Worm (Caenorhabditis elegans) whole organism, late embryonic: Measurements from ENCODE around the gene wdr-5.1.
A peak's percentile ranks its signal among the peaks of the same experiment; 100 is the strongest.

Experiments used
- C08G9.2 ChIP-seq: sonication (generic microtip); optimal IDR thresholded peaks from 2 replicates; lab custom pipeline; 2016; ENCODE audit warnings: mild to moderate bottlenecking, missing genetic modification characterization, moderate library complexity, missing compliant biosample characterization
- K02D7.2 ChIP-seq: sonication (generic microtip); optimal IDR thresholded peaks from 2 replicates; lab custom pipeline; 2017; ENCODE audit warnings: mild to moderate bottlenecking, missing genetic modification characterization, missing compliant biosample characterization
- K09A11.1 ChIP-seq: sonication (generic microtip); optimal IDR thresholded peaks from 2 replicates; lab custom pipeline; 2017; ENCODE audit warnings: antibody characterized with exemption, mild to moderate bottlenecking, missing genetic modification characterization, missing compliant biosample characterization; ENCODE audit not compliant: insufficient read depth
- T23F11.4 ChIP-seq: fragments of 200-800 bp; sonication (Bioruptor generic); optimal IDR thresholded peaks from 2 replicates; lab custom pipeline; 2018; ENCODE audit warnings: mild to moderate bottlenecking, missing genetic modification characterization, missing compliant biosample characterization
- ceh-14 ChIP-seq: sonication (generic microtip); optimal IDR thresholded peaks from 2 replicates; lab custom pipeline; 2016; ENCODE audit warnings: missing genotype, missing genetic modification characterization, missing compliant biosample characterization
- ceh-19 ChIP-seq: fragments of 200-800 bp; sonication (Bioruptor generic); optimal IDR thresholded peaks from 2 replicates; lab custom pipeline; 2018; ENCODE audit warnings: mild to moderate bottlenecking, missing genetic modification characterization, missing compliant biosample characterization
- ceh-2 ChIP-seq: sonication (generic microtip); optimal IDR thresholded peaks from 2 replicates; lab custom pipeline; 2016; ENCODE audit warnings: missing genotype, missing genetic modification characterization, missing compliant biosample characterization
- ceh-22 ChIP-seq: sonication (generic microtip); optimal IDR thresholded peaks from 2 replicates; lab custom pipeline; 2017; ENCODE audit warnings: missing biosample characterization, missing genetic modification characterization
- ceh-30 ChIP-seq: fragments of 150-350 bp; optimal IDR thresholded peaks from 2 replicates; lab custom pipeline; 2014; ENCODE audit warnings: missing biosample characterization, missing genetic modification characterization
- ceh-31 ChIP-seq: sonication (generic microtip); optimal IDR thresholded peaks from 2 replicates; lab custom pipeline; 2016; ENCODE audit warnings: missing genetic modification characterization, missing compliant biosample characterization
- ceh-45 ChIP-seq: fragments of 200-800 bp; sonication (Bioruptor generic); IDR thresholded peaks from 2 replicates; pipeline ENCODE4 v1.3.6; 2022; ENCODE audit warnings: missing genetic modification reagents, missing genetic modification characterization, missing compliant biosample characterization
- dve-1 ChIP-seq: sonication (generic microtip); optimal IDR thresholded peaks from 2 replicates; lab custom pipeline; 2017; ENCODE audit warnings: antibody characterized with exemption, mild to moderate bottlenecking, missing genetic modification characterization, missing compliant biosample characterization
- elt-2 ChIP-seq: sonication (generic microtip); optimal IDR thresholded peaks from 2 replicates; lab custom pipeline; 2016; ENCODE audit warnings: missing genetic modification reagents, missing genetic modification characterization, missing compliant biosample characterization
- ets-4 ChIP-seq: sonication (generic microtip); optimal IDR thresholded peaks from 2 replicates; lab custom pipeline; 2016; ENCODE audit warnings: missing genetic modification characterization, missing compliant biosample characterization
- gmeb-2 ChIP-seq: sonication (generic microtip); optimal IDR thresholded peaks from 2 replicates; lab custom pipeline; 2016; ENCODE audit warnings: missing genetic modification characterization, inconsistent platforms, missing compliant biosample characterization
- hlh-15 ChIP-seq: sonication (generic microtip); optimal IDR thresholded peaks from 2 replicates; lab custom pipeline; 2016; ENCODE audit warnings: missing genetic modification characterization, missing compliant biosample characterization
- hlh-30 ChIP-seq: sonication (generic microtip); optimal IDR thresholded peaks from 2 replicates; lab custom pipeline; 2017; ENCODE audit warnings: antibody characterized with exemption, missing genetic modification characterization, missing compliant biosample characterization; ENCODE audit not compliant: insufficient read depth
- lin-11 ChIP-seq: fragments of 200-800 bp; sonication (Bioruptor generic); optimal IDR thresholded peaks from 2 replicates; lab custom pipeline; 2018; ENCODE audit warnings: mild to moderate bottlenecking, missing genetic modification characterization, missing compliant biosample characterization
- madf-2 ChIP-seq: sonication (generic microtip); optimal IDR thresholded peaks from 2 replicates; lab custom pipeline; 2017; ENCODE audit warnings: missing genetic modification characterization, missing compliant biosample characterization
- nfya-1 ChIP-seq: sonication (generic microtip); optimal IDR thresholded peaks from 2 replicates; lab custom pipeline; 2017; ENCODE audit warnings: missing genetic modification characterization, mild to moderate bottlenecking, missing compliant biosample characterization, antibody characterized with exemption, moderate library complexity
- nhr-232 ChIP-seq: sonication (generic microtip); optimal IDR thresholded peaks from 2 replicates; lab custom pipeline; 2016; ENCODE audit warnings: missing genetic modification characterization, missing compliant biosample characterization
- odd-2 ChIP-seq: sonication (generic microtip); optimal IDR thresholded peaks from 2 replicates; lab custom pipeline; 2017; ENCODE audit warnings: antibody characterized with exemption, mild to moderate bottlenecking, missing genetic modification characterization, missing compliant biosample characterization
- pat-9 ChIP-seq: fragments of 200-800 bp; sonication (Bioruptor generic); optimal IDR thresholded peaks from 2 replicates; lab custom pipeline; 2018; ENCODE audit warnings: mild to moderate bottlenecking, missing genetic modification characterization, moderate library complexity, missing compliant biosample characterization
- pax-1 ChIP-seq: fragments of 150-350 bp; optimal IDR thresholded peaks from 2 replicates; lab custom pipeline; 2014; ENCODE audit warnings: missing biosample characterization, missing genetic modification characterization
- pha-2 ChIP-seq: sonication (generic microtip); optimal IDR thresholded peaks from 2 replicates; lab custom pipeline; 2017; ENCODE audit warnings: mild to moderate bottlenecking, missing genetic modification characterization, missing compliant biosample characterization
- pha-4 ChIP-seq: fragments of 150-350 bp; optimal IDR thresholded peaks from 2 replicates; lab custom pipeline; 2018; ENCODE audit warnings: missing biosample characterization, missing genetic modification reagents, missing genetic modification characterization
- pqm-1 ChIP-seq: sonication (generic microtip); optimal IDR thresholded peaks from 2 replicates; lab custom pipeline; 2016; ENCODE audit warnings: missing genetic modification characterization, missing compliant biosample characterization
- ref-2 ChIP-seq: sonication (generic microtip); optimal IDR thresholded peaks from 2 replicates; lab custom pipeline; 2016; ENCODE audit warnings: missing genetic modification characterization, missing compliant biosample characterization
- sox-2 ChIP-seq: fragments of 200-800 bp; sonication (Bioruptor generic); IDR thresholded peaks from 2 replicates; pipeline ENCODE4 v1.3.6; 2022; ENCODE audit warnings: missing genetic modification reagents, missing genetic modification characterization, missing compliant biosample characterization
- sox-4 ChIP-seq: sonication (generic microtip); optimal IDR thresholded peaks from 2 replicates; lab custom pipeline; 2017; ENCODE audit warnings: mild to moderate bottlenecking, missing genetic modification characterization, inconsistent platforms, missing compliant biosample characterization
- tbx-2 ChIP-seq: sonication (generic microtip); optimal IDR thresholded peaks from 2 replicates; lab custom pipeline; 2016; ENCODE audit warnings: missing genetic modification characterization, missing compliant biosample characterization
- tbx-7 ChIP-seq: sonication (generic microtip); optimal IDR thresholded peaks from 2 replicates; lab custom pipeline; 2016; ENCODE audit warnings: missing genotype, missing genetic modification characterization, missing compliant biosample characterization
- unc-3 ChIP-seq, 2 experiments: fragments of 200-800 bp in 1 of 2; sonication (Bioruptor generic) in 1 of 2; sonication (generic microtip) in 1 of 2; conservative IDR thresholded peaks in 1 of 2; optimal IDR thresholded peaks in 1 of 2; 2 replicates each; pipeline versions ENCODE4 v1.3.6 to Lab custom; 2016 to 2022; ENCODE audit warnings: missing compliant biosample characterization in 2 of 2, missing genetic modification characterization in 2 of 2, missing genetic modification reagents in 1 of 2
- unc-42 ChIP-seq: sonication (generic microtip); optimal IDR thresholded peaks from 2 replicates; lab custom pipeline; 2016; ENCODE audit warnings: missing genotype, missing genetic modification characterization, missing compliant biosample characterization
- unc-55 ChIP-seq: sonication (generic microtip); optimal IDR thresholded peaks from 2 replicates; lab custom pipeline; 2017; ENCODE audit warnings: missing biosample characterization, missing genetic modification reagents, missing genetic modification characterization
- ztf-16 ChIP-seq: sonication (generic microtip); optimal IDR thresholded peaks from 2 replicates; lab custom pipeline; 2017; ENCODE audit warnings: missing genetic modification characterization, missing compliant biosample characterization

wdr-5.1 gene

ce11 chrIII:3695398-3695797, 9.7 kb upstream of the wdr-5.1 start:
- TF ChIP-seq sox-2 (GFP tag; lab: Robert Waterston, UW) (0 out of 2 replicates have a peak, but pooled peaks have one; percentile 19), C08G9.2 (tag; lab: Kevin White, UChicago) (peak; percentile 21), ceh-2 (peak; percentile 22), ceh-31 (tag; lab: Kevin White, UChicago) (peak; percentile 44), ets-4 (tag; lab: Kevin White, UChicago) (peak; percentile 5)

- TF ChIP-seq nhr-232 (tag; lab: Kevin White, UChicago), result no peak
- no peak for TF ChIP-seq K02D7.2
- no peak for TF ChIP-seq ceh-22 (tag; lab: Kevin White, UChicago)
Observed at ce11 chrIII:3698366-3698765, 6.7 kb upstream of the wdr-5.1 start.

ce11 chrIII:3699275-3699674, 5.8 kb upstream of the wdr-5.1 start, which contains the start of gene cyn-9:
Gene cyn-9, minus strand, starts transcription at chrIII:3699640.
- no peak for TF ChIP-seq pat-9 (tag; lab: Kevin White, UChicago)
- TF ChIP-seq unc-55 (GFP tag; lab: Kevin White, UChicago), result no peak
- no peak for TF ChIP-seq ceh-30 (tag; lab: Kevin White, UChicago)
- no peak for TF ChIP-seq lin-11
- TF ChIP-seq K09A11.1, result no peak
- no peak for TF ChIP-seq ceh-19 (GFP tag; lab: Kevin White, UChicago)
- no peak for TF ChIP-seq unc-3 (GFP tag; conservative IDR thresholded peaks at IDR 0.05; lab: Robert Waterston, UW)
- TF ChIP-seq unc-3 (tag; optimal IDR thresholded peaks at IDR 0.05; lab: Kevin White, UChicago), result no peak

ce11 chrIII:3701411-3702310, 3.4 kb upstream of the wdr-5.1 start, which contains the start of the genes pdi-1 and C14B1.2:
Gene pdi-1, minus strand, starts transcription at chrIII:3701461.
Gene C14B1.2, plus strand, starts transcription at chrIII:3702260.
- TF ChIP-seq pax-1 (no peak), tbx-2 (peak; percentile 34), ceh-31 (tag; lab: Kevin White, UChicago) (peak; percentile 47), hlh-30 (tag; lab: Kevin White, UChicago) (no peak), nfya-1 (tag; lab: Kevin White, UChicago) (peak; percentile 56)

- no peak for TF ChIP-seq gmeb-2 (tag; lab: Kevin White, UChicago)
- no peak for TF ChIP-seq ceh-2
- no peak for TF ChIP-seq ceh-30 (tag; lab: Kevin White, UChicago)
- TF ChIP-seq ets-4 (tag; lab: Kevin White, UChicago), result no peak
- peak; percentile 45 for TF ChIP-seq hlh-30 (tag; lab: Kevin White, UChicago)
- TF ChIP-seq, all 69 proteins: peak for 1
Observed at ce11 chrIII:3703397-3703796, 1.7 kb upstream of the wdr-5.1 start, which contains the start of gene C14B1.3. Gene C14B1.3, plus strand, starts transcription at chrIII:3703564.

- TF ChIP-seq sox-4 (no peak), unc-3 (GFP tag; conservative IDR thresholded peaks at IDR 0.05; lab: Robert Waterston, UW) (no peak), unc-3 (tag; optimal IDR thresholded peaks at IDR 0.05; lab: Kevin White, UChicago) (no peak), pqm-1 (tag; lab: Kevin White, UChicago) (no peak), pat-9 (tag; lab: Kevin White, UChicago) (no peak), lin-11 (no peak), madf-2 (no peak), ref-2 (tag; lab: Kevin White, UChicago) (no peak)
Observed at ce11 chrIII:3706586-3706985, 1.5 kb downstream of the wdr-5.1 start, which contains the start of gene dph-1. Gene dph-1, plus strand, starts transcription at chrIII:3706886.

ce11 chrIII:3709030-3709429, 3.9 kb downstream of the wdr-5.1 start, which contains the start of gene alkb-8:
Gene alkb-8, plus strand, starts transcription at chrIII:3709330.
- no peak for TF ChIP-seq gmeb-2 (tag; lab: Kevin White, UChicago)
- no peak for TF ChIP-seq pha-4
- no peak for TF ChIP-seq ztf-16 (tag; lab: Kevin White, UChicago)
- no peak for TF ChIP-seq unc-42 (tag; lab: Kevin White, UChicago)
- TF ChIP-seq ceh-19 (GFP tag; lab: Kevin White, UChicago), result no peak
- no peak for TF ChIP-seq nfya-1 (tag; lab: Kevin White, UChicago)
- no peak for TF ChIP-seq hlh-15 (tag; lab: Kevin White, UChicago)
- TF ChIP-seq pax-1, result no peak
- TF ChIP-seq dve-1 (tag; lab: Kevin White, UChicago), result no peak
- no peak for TF ChIP-seq elt-2 (tag; lab: Kevin White, UChicago)
- TF ChIP-seq tbx-7 (tag; lab: Kevin White, UChicago), result no peak
- TF ChIP-seq C08G9.2 (tag; lab: Kevin White, UChicago), result no peak
- TF ChIP-seq ceh-14 (tag; lab: Kevin White, UChicago), result no peak
- TF ChIP-seq madf-2, result no peak
- no peak for TF ChIP-seq odd-2
- no peak for TF ChIP-seq pha-2 (tag; lab: Kevin White, UChicago)
- TF ChIP-seq ceh-45 (GFP tag; lab: Robert Waterston, UW), result no peak
- TF ChIP-seq T23F11.4 (GFP tag; lab: Kevin White, UChicago), result no peak
